Fruit fly (Drosophila melanogaster) whole organism, prepupa: ENCODE data around the gene YL-1.

Source experiments
- CG11294 ChIP-seq: fragments of 200-800 bp; sonication (Bioruptor generic); IDR thresholded peaks from 2 replicates; pipeline ENCODE4 v1.3.6; 2022; ENCODE audit warnings: missing biosample characterization, missing genetic modification characterization
- CG6276 ChIP-seq: fragments of 200-800 bp; sonication (Bioruptor generic); optimal IDR thresholded peaks from 2 replicates; lab custom pipeline; 2017; ENCODE audit warnings: missing biosample characterization, mild to moderate bottlenecking, missing genetic modification characterization
- OdsH ChIP-seq: fragments of 200-800 bp; sonication (Bioruptor generic); optimal IDR thresholded peaks from 3 replicates; lab custom pipeline; 2016; ENCODE audit warnings: missing biosample characterization, missing genetic modification characterization
- achi ChIP-seq: fragments of 200-800 bp; sonication (Bioruptor generic); optimal IDR thresholded peaks from 3 replicates; lab custom pipeline; 2016; ENCODE audit warnings: missing biosample characterization, missing genetic modification characterization
- eg ChIP-seq: fragments of 200-800 bp; sonication (Bioruptor generic); IDR thresholded peaks from 3 replicates; pipeline ENCODE4 v1.3.6; 2022; ENCODE audit warnings: missing biosample characterization, missing genetic modification characterization
- net ChIP-seq: fragments of 200-800 bp; sonication (Bioruptor generic); optimal IDR thresholded peaks from 3 replicates; lab custom pipeline; 2016; ENCODE audit warnings: missing biosample characterization, missing genetic modification characterization

DNA sequence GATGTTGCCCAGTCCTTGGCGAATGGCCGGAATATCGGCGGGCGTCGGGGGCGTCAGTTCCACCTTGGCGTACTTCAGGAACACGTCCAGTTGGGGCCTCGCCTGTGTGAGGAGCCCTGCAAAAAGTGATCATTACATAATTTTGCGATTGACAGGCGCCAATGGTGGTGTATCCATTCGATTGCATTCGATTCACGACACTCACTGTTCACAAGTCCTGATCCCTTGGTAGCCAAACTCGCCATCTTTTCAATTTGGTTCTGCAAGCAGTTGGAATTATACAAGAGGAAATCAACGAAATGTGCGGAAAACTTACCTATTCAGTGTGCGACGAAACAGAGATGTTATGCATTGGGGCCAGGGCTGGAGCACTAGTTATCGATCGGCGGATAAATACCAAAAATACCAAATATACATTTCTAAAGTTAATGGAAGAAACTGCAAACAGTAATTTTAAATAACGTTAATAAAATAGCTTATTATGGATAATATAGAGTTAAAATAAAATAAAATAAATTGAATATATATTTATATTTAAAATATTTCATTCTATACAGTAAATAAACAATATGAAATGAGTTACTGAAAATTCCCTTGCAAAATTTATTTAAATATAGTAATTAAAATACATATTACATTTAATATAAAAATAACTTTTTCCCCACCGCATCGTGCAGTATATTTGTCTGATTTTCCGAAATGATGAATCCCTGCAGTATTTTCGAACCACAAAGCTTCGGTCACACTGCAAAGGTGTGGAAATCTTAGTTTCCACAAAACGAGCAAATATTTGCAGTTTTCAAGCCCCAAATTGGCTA is 6.0 kb downstream of the YL-1 start, which contains the start of the genes ATPsynG and SCAR:
- TF ChIP-seq CG11294 (GFP tag; lab: Robert Waterston, UW) (no peak), eg (GFP tag; lab: Robert Waterston, UW) (no peak), CG6276 (GFP tag; lab: Kevin White, UChicago) (no peak), net (GFP tag; lab: Kevin White, UChicago) (no peak), achi (no peak), OdsH (no peak)
